Fruit fly (Drosophila melanogaster): ENCODE results near the gene Spec2.

DNA sequence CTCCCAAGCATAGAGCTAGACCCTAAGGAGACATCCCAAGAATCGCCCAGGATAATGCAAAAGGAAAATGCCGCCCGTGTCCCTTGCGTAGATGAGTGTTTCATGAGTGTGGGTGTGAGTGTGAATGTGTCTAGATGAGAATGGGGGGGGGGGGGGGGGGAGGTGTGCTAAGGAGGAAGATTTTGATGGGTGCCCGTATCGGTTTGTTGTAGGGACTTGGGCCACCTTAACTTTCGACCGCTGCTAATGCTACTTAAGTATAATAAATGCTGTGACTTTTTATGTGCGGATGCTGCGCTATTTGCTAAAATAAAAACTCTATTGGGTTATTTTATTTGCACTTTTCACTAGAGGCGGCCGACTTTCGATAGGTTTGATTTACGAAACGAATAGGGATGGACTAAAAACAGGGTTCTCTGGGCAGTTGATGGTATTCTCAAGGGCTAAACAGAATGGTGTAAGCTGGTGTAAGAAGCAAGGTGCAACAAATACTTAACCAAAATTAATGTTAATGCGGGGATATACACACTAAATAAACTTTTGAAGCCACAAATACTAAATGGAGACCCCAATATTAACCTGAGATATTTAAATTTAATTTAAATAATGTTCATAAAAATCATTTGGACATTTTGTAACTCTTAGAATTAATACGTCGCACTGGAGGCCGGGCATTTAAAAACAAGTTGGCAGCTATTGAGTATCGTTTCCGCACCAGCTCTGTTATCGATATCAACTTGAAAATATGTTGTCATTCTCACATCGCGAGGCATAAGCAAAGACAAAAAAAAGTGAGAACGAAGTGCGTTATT, 45.2 kb upstream of the Spec2 start, which contains the start of the genes Xe7 and Atg17:
- TF ChIP-seq usp (GFP tag; optimal IDR thresholded peaks at IDR 0.05) (no peak), pan (optimal IDR thresholded peaks at IDR 0.05) (no peak), Dll (optimal IDR thresholded peaks at IDR 0.05) (no peak), psq (optimal IDR thresholded peaks at IDR 0.05) (no peak), CG8478 (optimal IDR thresholded peaks at IDR 0.05) (no peak)
